Fruit fly (Drosophila melanogaster) whole organism, embryonic: Measurements from ENCODE around the gene Rpp30.

Source experiments
- Blimp-1 ChIP-seq: fragments of 200-800 bp; sonication (Bioruptor generic); optimal IDR thresholded peaks from 3 replicates; lab custom pipeline; 2018; ENCODE audit warnings: missing biosample characterization, missing genetic modification characterization, mild to moderate bottlenecking, moderate library complexity, missing genetic modification reagents
- Bteb2 ChIP-seq: fragments of 200-800 bp; sonication (Bioruptor generic); optimal IDR thresholded peaks from 2 replicates; lab custom pipeline; 2016; ENCODE audit warnings: missing biosample characterization, missing genetic modification characterization
- CG11456 ChIP-seq: fragments of 200-800 bp; sonication (Bioruptor generic); IDR thresholded peaks from 3 replicates; pipeline ENCODE4 v1.3.6; 2022; ENCODE audit warnings: missing biosample characterization, missing genetic modification characterization
- CG14014 ChIP-seq: fragments of 200-800 bp; sonication (Bioruptor generic); IDR thresholded peaks from 2 replicates; pipeline ENCODE4 v1.3.6; 2022; ENCODE audit warnings: missing biosample characterization, missing genetic modification characterization
- CG15269 ChIP-seq: fragments of 200-800 bp; sonication (Bioruptor generic); optimal IDR thresholded peaks from 2 replicates; lab custom pipeline; 2018; ENCODE audit warnings: missing biosample characterization, mild to moderate bottlenecking, missing genetic modification characterization, moderate library complexity
- CG15601 ChIP-seq: fragments of 200-800 bp; sonication (Bioruptor generic); optimal IDR thresholded peaks from 3 replicates; lab custom pipeline; 2019; ENCODE audit warnings: missing biosample characterization, mild to moderate bottlenecking, missing genetic modification characterization, moderate library complexity
- CG15696 ChIP-seq: fragments of 200-800 bp; sonication (Bioruptor generic); optimal IDR thresholded peaks from 2 replicates; lab custom pipeline; 2019; ENCODE audit warnings: missing biosample characterization, mild to moderate bottlenecking, missing genetic modification characterization, moderate library complexity
- CG16779 ChIP-seq: fragments of 200-800 bp; sonication (Bioruptor generic); IDR thresholded peaks from 2 replicates; pipeline ENCODE4 v1.3.6; 2022; ENCODE audit warnings: missing biosample characterization, missing genetic modification characterization
- CG18011 ChIP-seq: fragments of 200-800 bp; sonication (Bioruptor generic); optimal IDR thresholded peaks from 2 replicates; lab custom pipeline; 2017; ENCODE audit warnings: missing biosample characterization, missing genetic modification characterization, mild to moderate bottlenecking, moderate library complexity, missing genotype
- CG18262 ChIP-seq: fragments of 200-800 bp; optimal IDR thresholded peaks from 3 replicates; lab custom pipeline; 2019; ENCODE audit warnings: missing biosample characterization, mild to moderate bottlenecking, missing genetic modification characterization, moderate library complexity
- CG2116 ChIP-seq: fragments of 200-800 bp; sonication (Bioruptor generic); optimal IDR thresholded peaks from 3 replicates; lab custom pipeline; 2018; ENCODE audit warnings: missing biosample characterization, mild to moderate bottlenecking, missing genetic modification characterization
- CG2129 ChIP-seq: fragments of 200-800 bp; sonication (Bioruptor generic); IDR thresholded peaks from 2 replicates; pipeline ENCODE4 v1.3.6; 2022; ENCODE audit warnings: missing biosample characterization, missing genetic modification characterization; ENCODE audit not compliant: partially characterized antibody
- CG2712 ChIP-seq: fragments of 200-800 bp; optimal IDR thresholded peaks from 3 replicates; lab custom pipeline; 2019; ENCODE audit warnings: missing biosample characterization, mild to moderate bottlenecking, missing genetic modification characterization, moderate library complexity
- CG2875 ChIP-seq: fragments of 200-800 bp; sonication (Bioruptor generic); optimal IDR thresholded peaks from 2 replicates; lab custom pipeline; 2017; ENCODE audit warnings: missing biosample characterization, mild to moderate bottlenecking, missing genetic modification characterization, missing genetic modification reagents
- CG30403 ChIP-seq: fragments of 200-800 bp; sonication (Bioruptor generic); optimal IDR thresholded peaks from 3 replicates; lab custom pipeline; 2016; ENCODE audit warnings: missing biosample characterization, missing genetic modification characterization
- CG33213 ChIP-seq: fragments of 200-800 bp; sonication (Bioruptor generic); optimal IDR thresholded peaks from 3 replicates; lab custom pipeline; 2016; ENCODE audit warnings: missing biosample characterization, missing genetic modification characterization
- CG33557 ChIP-seq: fragments of 200-800 bp; sonication (Bioruptor generic); optimal IDR thresholded peaks from 2 replicates; lab custom pipeline; 2019; ENCODE audit warnings: missing biosample characterization, mild to moderate bottlenecking, missing genetic modification characterization, moderate library complexity
- CG4360 ChIP-seq: fragments of 200-800 bp; sonication (Bioruptor generic); IDR thresholded peaks from 2 replicates; pipeline ENCODE4 v1.3.6; 2022; ENCODE audit warnings: missing biosample characterization, missing genetic modification characterization
- CG7928 ChIP-seq: fragments of 200-800 bp; sonication (Bioruptor generic); optimal IDR thresholded peaks from 2 replicates; lab custom pipeline; 2017; ENCODE audit warnings: missing biosample characterization, mild to moderate bottlenecking, missing genetic modification characterization
- CG8924 ChIP-seq: fragments of 200-800 bp; optimal IDR thresholded peaks from 3 replicates; lab custom pipeline; 2019; ENCODE audit warnings: missing biosample characterization, mild to moderate bottlenecking, missing genetic modification characterization, moderate library complexity
- CG9876 ChIP-seq: fragments of 200-800 bp; sonication (Bioruptor generic); optimal IDR thresholded peaks from 2 replicates; lab custom pipeline; 2016; ENCODE audit warnings: missing biosample characterization, missing genetic modification characterization
- D ChIP-seq, 2 experiments: fragments of 200-800 bp in 1 of 2; fragments of >200 bp in 1 of 2; sonication (Bioruptor generic) in 1 of 2; optimal IDR thresholded peaks; 2 replicates in 1 of 2; 3 replicates in 1 of 2; lab custom pipeline; 2017; ENCODE audit warnings: mild to moderate bottlenecking in 1 of 2, missing biosample characterization in 1 of 2, missing genetic modification characterization in 1 of 2, missing genetic modification reagents in 1 of 2
- Dfd ChIP-seq, 2 experiments: fragments of >200 bp; optimal IDR thresholded peaks; 2 replicates each; lab custom pipeline; 2017; ENCODE audit warnings: missing biosample characterization in 2 of 2, missing genetic modification characterization in 2 of 2
- E2f1 ChIP-seq: fragments of 200-800 bp; sonication (Bioruptor generic); IDR thresholded peaks from 2 replicates; pipeline ENCODE4 v1.3.6; 2022; ENCODE audit warnings: missing biosample characterization, missing genetic modification characterization
- Fer3 ChIP-seq: fragments of 200-800 bp; sonication (Bioruptor generic); optimal IDR thresholded peaks from 2 replicates; lab custom pipeline; 2018; ENCODE audit warnings: missing biosample characterization, mild to moderate bottlenecking, missing genetic modification characterization, moderate library complexity
- Optix ChIP-seq: fragments of 200-800 bp; sonication (Bioruptor generic); IDR thresholded peaks from 3 replicates; pipeline ENCODE4 v1.3.6; 2022; ENCODE audit warnings: missing biosample characterization, missing genetic modification characterization
- Scr ChIP-seq: fragments of 200-800 bp; sonication (Bioruptor generic); IDR thresholded peaks from 2 replicates; pipeline ENCODE4 v1.3.6; 2022; ENCODE audit warnings: missing biosample characterization, missing genetic modification characterization; ENCODE audit not compliant: partially characterized antibody
- Sry-β ChIP-seq: fragments of 200-800 bp; sonication (Bioruptor generic); optimal IDR thresholded peaks from 2 replicates; lab custom pipeline; 2018; ENCODE audit warnings: missing biosample characterization, mild to moderate bottlenecking, missing genetic modification characterization, moderate library complexity
- Trl ChIP-seq, 3 experiments: fragments of >200 bp in 2 of 3; fragments of 200-800 bp in 1 of 3; sonication (Bioruptor generic) in 1 of 3; optimal IDR thresholded peaks; 2 replicates in 1 of 3; 3 replicates in 2 of 3; lab custom pipeline; 2016 to 2017; ENCODE audit warnings: missing biosample characterization in 1 of 3, missing genetic modification characterization in 1 of 3
- Xbp1 ChIP-seq: fragments of 200-800 bp; sonication (Bioruptor generic); optimal IDR thresholded peaks from 3 replicates; lab custom pipeline; 2016; ENCODE audit warnings: missing biosample characterization, mild to moderate bottlenecking, missing genetic modification characterization
- bowl ChIP-seq: fragments of 200-800 bp; sonication (Bioruptor generic); IDR thresholded peaks from 2 replicates; pipeline ENCODE4 v1.3.6; 2022; ENCODE audit warnings: missing biosample characterization, missing genetic modification characterization
- crp ChIP-seq, 2 experiments: fragments of 200-800 bp; sonication (Bioruptor generic); optimal IDR thresholded peaks; 2 replicates in 1 of 2; 3 replicates in 1 of 2; lab custom pipeline; 2017; ENCODE audit warnings: missing biosample characterization in 2 of 2, missing genetic modification characterization in 2 of 2, mild to moderate bottlenecking in 1 of 2, moderate library complexity in 1 of 2
- dmrt11E ChIP-seq: fragments of 200-800 bp; sonication (Bioruptor generic); optimal IDR thresholded peaks from 3 replicates; lab custom pipeline; 2018; ENCODE audit warnings: missing biosample characterization, mild to moderate bottlenecking, missing genetic modification characterization, moderate library complexity
- dmrt99B ChIP-seq: fragments of 200-800 bp; sonication (Bioruptor generic); optimal IDR thresholded peaks from 2 replicates; lab custom pipeline; 2018; ENCODE audit warnings: missing biosample characterization, mild to moderate bottlenecking, missing genetic modification characterization, moderate library complexity
- dpn ChIP-seq, 2 experiments: fragments of 200-800 bp; sonication (Bioruptor generic); optimal IDR thresholded peaks; 3 replicates each; lab custom pipeline; 2016; ENCODE audit warnings: missing biosample characterization in 2 of 2, missing genetic modification characterization in 2 of 2
- gsb ChIP-seq: fragments of 200-800 bp; sonication (Bioruptor generic); IDR thresholded peaks from 2 replicates; pipeline ENCODE4 v1.3.6; 2022; ENCODE audit warnings: missing biosample characterization, missing genetic modification characterization
- ham ChIP-seq: fragments of 200-800 bp; sonication (Bioruptor generic); IDR thresholded peaks from 2 replicates; pipeline ENCODE4 v1.3.6; 2022; ENCODE audit warnings: missing biosample characterization, missing genetic modification characterization
- hbn ChIP-seq: fragments of 200-800 bp; sonication (Bioruptor generic); IDR thresholded peaks from 2 replicates; pipeline ENCODE4 v1.3.6; 2022; ENCODE audit warnings: missing biosample characterization, missing genetic modification characterization; ENCODE audit not compliant: partially characterized antibody
- her ChIP-seq: fragments of 200-800 bp; sonication (Bioruptor generic); optimal IDR thresholded peaks from 2 replicates; lab custom pipeline; 2016; ENCODE audit warnings: missing biosample characterization, missing genetic modification characterization
- maf-S ChIP-seq: fragments of 200-800 bp; sonication (Bioruptor generic); optimal IDR thresholded peaks from 2 replicates; lab custom pipeline; 2016; ENCODE audit warnings: missing biosample characterization, missing genetic modification characterization
- nerfin-1 ChIP-seq: fragments of 200-800 bp; sonication (Bioruptor generic); optimal IDR thresholded peaks from 3 replicates; lab custom pipeline; 2019; ENCODE audit warnings: missing biosample characterization, mild to moderate bottlenecking, missing genetic modification characterization, moderate library complexity
- nom ChIP-seq: fragments of 200-800 bp; sonication (Bioruptor generic); optimal IDR thresholded peaks from 2 replicates; lab custom pipeline; 2017; ENCODE audit warnings: missing biosample characterization, missing genetic modification characterization, mild to moderate bottlenecking, moderate library complexity, missing genetic modification reagents
- prd ChIP-seq, 3 experiments: fragments of >200 bp in 2 of 3; fragments of 200-800 bp in 1 of 3; sonication (Bioruptor generic) in 1 of 3; optimal IDR thresholded peaks in 2 of 3; IDR thresholded peaks in 1 of 3; 2 replicates in 2 of 3; 3 replicates in 1 of 3; pipeline versions ENCODE4 v1.3.6 to Lab custom; 2017 to 2022; ENCODE audit warnings: missing biosample characterization in 1 of 3, missing genetic modification characterization in 1 of 3
- sisA ChIP-seq: fragments of 200-800 bp; sonication (Bioruptor generic); IDR thresholded peaks from 2 replicates; pipeline ENCODE4 v1.3.6; 2022; ENCODE audit warnings: missing biosample characterization, missing genetic modification characterization
- slou ChIP-seq: fragments of 200-800 bp; sonication (Bioruptor generic); optimal IDR thresholded peaks from 3 replicates; lab custom pipeline; 2016; ENCODE audit warnings: missing biosample characterization, missing genetic modification characterization
- stwl ChIP-seq: fragments of 200-800 bp; sonication (Bioruptor generic); optimal IDR thresholded peaks from 3 replicates; lab custom pipeline; 2018; ENCODE audit warnings: missing biosample characterization, mild to moderate bottlenecking, missing genetic modification characterization, moderate library complexity
- tin ChIP-seq: fragments of 200-800 bp; sonication (Bioruptor generic); optimal IDR thresholded peaks from 3 replicates; lab custom pipeline; 2016; ENCODE audit warnings: missing biosample characterization, missing genetic modification characterization

The Rpp30 gene

dm6 chr2L:277122-277671 is 25.0 kb upstream of the Rpp30 start, which contains the start of gene smo (continued):
- TF ChIP-seq nom, result peak; percentile 23
- peak; percentile 55 for TF ChIP-seq Bteb2
- peak; percentile 29 for TF ChIP-seq maf-S (GFP tag; lab: Kevin White, UChicago)
- no peak for TF ChIP-seq CG15269
- TF ChIP-seq dmrt99B, result no peak
- TF ChIP-seq CG15601, result peak; percentile 29
- TF ChIP-seq CG18262 (tag; lab: Kevin White, UChicago), result no peak
- peak; percentile 90 for TF ChIP-seq CG2116 (GFP tag; lab: Kevin White, UChicago)
- no peak for TF ChIP-seq CG2875 (GFP tag; lab: Kevin White, UChicago)
- no peak for TF ChIP-seq CG4360 (GFP tag; lab: Robert Waterston, UW)
- TF ChIP-seq Xbp1 (GFP tag; lab: Kevin White, UChicago), result peak; percentile 56
- no peak for TF ChIP-seq ham (GFP tag; lab: Robert Waterston, UW)
- peak; percentile 22 for TF ChIP-seq her (GFP tag; lab: Kevin White, UChicago)
- peak; percentile 53 for TF ChIP-seq CG33213 (GFP tag; lab: Kevin White, UChicago)
- peak in 1 of 2 experiments; percentile 19 for TF ChIP-seq crp (GFP tag; optimal IDR thresholded peaks at IDR 0.05; lab: Kevin White, UChicago)
- peak; percentile 44 for TF ChIP-seq slou (GFP tag; lab: Kevin White, UChicago)
- TF ChIP-seq prd (optimal IDR thresholded peaks at IDR 0.05; lab: Kevin White, UChicago), result no peak
- TF ChIP-seq prd (GFP tag; IDR thresholded peaks at IDR 0.05; lab: Robert Waterston, UW), result 0 out of 3 replicates have a peak, but pooled peaks have one; percentile 23
- TF ChIP-seq CG8924 (tag; lab: Kevin White, UChicago), result peak; percentile 16
- peak; percentile 84 for TF ChIP-seq D (optimal IDR thresholded peaks at IDR 0.05; lab: Kevin White, UChicago)
- TF ChIP-seq D (GFP tag; optimal IDR thresholded peaks at IDR 0.05; lab: Kevin White, UChicago), result no peak
- peak; percentile 81 for TF ChIP-seq stwl (tag; lab: Kevin White, UChicago)
- TF ChIP-seq CG7928 (GFP tag; lab: Kevin White, UChicago), result peak; percentile 7
- no peak for TF ChIP-seq Optix (GFP tag; lab: Robert Waterston, UW)
- TF ChIP-seq Trl (optimal IDR thresholded peaks at IDR 0.05; lab: Kevin White, UChicago), result peak in 1 of 2 experiments; percentile 2
- peak; percentile 51 for TF ChIP-seq Trl (GFP tag; optimal IDR thresholded peaks at IDR 0.05; lab: Kevin White, UChicago)
- peak; percentile 48 to 52 for TF ChIP-seq dpn (GFP tag; optimal IDR thresholded peaks at IDR 0.05; lab: Kevin White, UChicago)
- TF ChIP-seq Dfd (GFP tag; optimal IDR thresholded peaks at IDR 0.05; lab: Kevin White, UChicago), result no peak
- TF ChIP-seq CG2129 (GFP tag; lab: Robert Waterston, UW), result peak; percentile 71; the same call in 1 of the 2 replicates
- peak; percentile 19 for TF ChIP-seq CG18011
- TF ChIP-seq bowl (GFP tag; lab: Robert Waterston, UW), result no peak
- no peak for TF ChIP-seq CG33557 (GFP tag; lab: Kevin White, UChicago)
- TF ChIP-seq CG16779 (GFP tag; lab: Robert Waterston, UW), result no peak
- TF ChIP-seq hbn, result peak; percentile 79
- no peak for TF ChIP-seq gsb (GFP tag; lab: Robert Waterston, UW)
- peak; percentile 44; the same call in 1 of the 2 replicates for TF ChIP-seq sisA (GFP tag; lab: Robert Waterston, UW)
- no peak for TF ChIP-seq CG14014 (GFP tag; lab: Robert Waterston, UW)
- TF ChIP-seq nerfin-1 (tag; lab: Kevin White, UChicago), result peak; percentile 14
- no peak for TF ChIP-seq Blimp-1
- 0 out of 3 replicates have a peak, but pooled peaks have one; percentile 35 for TF ChIP-seq CG11456 (GFP tag; lab: Robert Waterston, UW)
- TF ChIP-seq E2f1, result no peak
- peak; percentile 49 for TF ChIP-seq CG2712 (tag; lab: Kevin White, UChicago)
- no peak for TF ChIP-seq Sry-β
- peak; percentile 29 for TF ChIP-seq tin (GFP tag; lab: Kevin White, UChicago)
- TF ChIP-seq CG30403, result peak; percentile 44
- no peak for TF ChIP-seq Fer3 (tag; lab: Kevin White, UChicago)
- peak; percentile 29 for TF ChIP-seq CG9876 (GFP tag; lab: Kevin White, UChicago)
- TF ChIP-seq CG15696 (tag; lab: Kevin White, UChicago), result peak; percentile 38
- peak; percentile 34 for TF ChIP-seq dmrt11E
- peak; percentile 88 for TF ChIP-seq Scr (GFP tag; lab: Robert Waterston, UW)
